Worm (Caenorhabditis elegans) whole organism, L1 larva: ENCODE data around the gene R04F11.2.

Source experiments
- C16A3.4 ChIP-seq: fragments of 150-350 bp; optimal IDR thresholded peaks from 2 replicates; lab custom pipeline; 2014; ENCODE audit warnings: missing biosample characterization, missing genetic modification characterization
- aha-1 ChIP-seq: fragments of 150-350 bp; optimal IDR thresholded peaks from 2 replicates; lab custom pipeline; 2014; ENCODE audit warnings: missing biosample characterization, missing genetic modification characterization
- aly-2 ChIP-seq: fragments of 150-350 bp; optimal IDR thresholded peaks from 2 replicates; lab custom pipeline; 2014; ENCODE audit warnings: missing biosample characterization, missing genetic modification characterization
- blmp-1 ChIP-seq: fragments of 150-350 bp; optimal IDR thresholded peaks from 2 replicates; lab custom pipeline; 2014; ENCODE audit warnings: missing biosample characterization, missing genetic modification characterization
- ceh-63 ChIP-seq: fragments of 200-800 bp; sonication (Bioruptor generic); optimal IDR thresholded peaks from 2 replicates; lab custom pipeline; 2018; ENCODE audit warnings: mild to moderate bottlenecking, missing genetic modification characterization, missing compliant biosample characterization
- ceh-8 ChIP-seq: fragments of 200-800 bp; sonication (Bioruptor generic); optimal IDR thresholded peaks from 2 replicates; lab custom pipeline; 2018; ENCODE audit warnings: mild to moderate bottlenecking, missing genetic modification characterization, moderate library complexity, missing compliant biosample characterization
- ceh-88 ChIP-seq: fragments of 200-800 bp; sonication (Bioruptor generic); IDR thresholded peaks from 2 replicates; pipeline ENCODE4 v1.3.6; 2022; ENCODE audit warnings: missing genetic modification characterization, missing compliant biosample characterization
- ceh-90 ChIP-seq: sonication (generic microtip); optimal IDR thresholded peaks from 2 replicates; lab custom pipeline; 2016; ENCODE audit warnings: missing genetic modification characterization, missing compliant biosample characterization
- ces-1 ChIP-seq: fragments of 150-350 bp; optimal IDR thresholded peaks from 2 replicates; lab custom pipeline; 2014; ENCODE audit warnings: missing biosample characterization, missing genetic modification reagents, missing genetic modification characterization
- efl-1 ChIP-seq, 4 experiments: fragments of 150-350 bp; optimal IDR thresholded peaks in 3 of 4; peaks in 1 of 4; 1 replicate in 1 of 4; 2 replicates in 3 of 4; lab custom pipeline; 2014; ENCODE audit warnings: missing biosample characterization in 2 of 4, missing genetic modification characterization in 2 of 4, missing genetic modification reagents in 2 of 4
- elt-2 ChIP-seq: sonication (generic microtip); optimal IDR thresholded peaks from 2 replicates; lab custom pipeline; 2016; ENCODE audit warnings: missing genetic modification characterization, mild to moderate bottlenecking, inconsistent platforms, missing compliant biosample characterization, missing genetic modification reagents
- elt-3 ChIP-seq, 6 experiments: fragments of 150-350 bp in 1 of 6; sonication (generic microtip); optimal IDR thresholded peaks; 2 replicates each; lab custom pipeline; 2017 to 2018; ENCODE audit warnings: missing biosample characterization in 6 of 6, missing genetic modification characterization in 6 of 6, inconsistent platforms in 1 of 6
- ets-5 ChIP-seq: fragments of 200-800 bp; sonication (Bioruptor generic); IDR thresholded peaks from 2 replicates; pipeline ENCODE4 v1.3.6; 2022; ENCODE audit warnings: missing genetic modification characterization, missing compliant biosample characterization
- fkh-8 ChIP-seq: sonication (generic microtip); optimal IDR thresholded peaks from 2 replicates; lab custom pipeline; 2016; ENCODE audit warnings: mild to moderate bottlenecking, missing genetic modification characterization, missing compliant biosample characterization
- hlh-17 ChIP-seq: fragments of 200-800 bp; sonication (Bioruptor generic); optimal IDR thresholded peaks from 2 replicates; lab custom pipeline; 2018; ENCODE audit warnings: missing genetic modification characterization, mild to moderate bottlenecking, missing compliant biosample characterization, moderate library complexity, borderline replicate concordance
- hlh-4 ChIP-seq: sonication (generic microtip); optimal IDR thresholded peaks from 2 replicates; lab custom pipeline; 2016; ENCODE audit warnings: mild to moderate bottlenecking, missing genetic modification characterization, missing compliant biosample characterization
- irx-1 ChIP-seq: sonication (generic microtip); optimal IDR thresholded peaks from 2 replicates; lab custom pipeline; 2016; ENCODE audit warnings: missing genetic modification characterization, missing compliant biosample characterization
- isw-1 ChIP-seq: fragments of 200-800 bp; sonication (Bioruptor generic); IDR thresholded peaks from 2 replicates; pipeline ENCODE4 v1.3.6; 2022; ENCODE audit warnings: missing genetic modification characterization, missing compliant biosample characterization
- jun-1 ChIP-seq: fragments of 150-350 bp; optimal IDR thresholded peaks from 2 replicates; lab custom pipeline; 2014; ENCODE audit warnings: missing biosample characterization, missing genetic modification reagents, missing genetic modification characterization
- lin-13 ChIP-seq: fragments of 150-350 bp; optimal IDR thresholded peaks from 2 replicates; lab custom pipeline; 2014; ENCODE audit warnings: missing biosample characterization, missing genetic modification reagents, missing genetic modification characterization
- lin-14 ChIP-seq: fragments of 200-800 bp; sonication (Bioruptor generic); optimal IDR thresholded peaks from 2 replicates; lab custom pipeline; 2018; ENCODE audit warnings: mild to moderate bottlenecking, missing genetic modification characterization, moderate library complexity, missing compliant biosample characterization
- lin-35 ChIP-seq, 2 experiments: fragments of 150-350 bp; optimal IDR thresholded peaks; 2 replicates each; lab custom pipeline; 2014; ENCODE audit warnings: missing biosample characterization in 2 of 2, missing genetic modification characterization in 2 of 2, missing genetic modification reagents in 2 of 2
- lin-39 ChIP-seq: fragments of 150-350 bp; optimal IDR thresholded peaks from 2 replicates; lab custom pipeline; 2014; ENCODE audit warnings: missing biosample characterization, missing genetic modification reagents, missing genetic modification characterization
- lsy-2 ChIP-seq, 2 experiments: fragments of 150-350 bp; optimal IDR thresholded peaks; 2 replicates each; lab custom pipeline; 2014; ENCODE audit warnings: missing biosample characterization in 2 of 2, missing genetic modification characterization in 2 of 2
- mdl-1 ChIP-seq, 2 experiments: fragments of 150-350 bp; optimal IDR thresholded peaks; 2 replicates each; lab custom pipeline; 2014 to 2017; ENCODE audit warnings: missing biosample characterization in 2 of 2, missing genetic modification characterization in 2 of 2, inconsistent platforms in 1 of 2
- nhr-12 ChIP-seq: sonication (generic microtip); optimal IDR thresholded peaks from 2 replicates; lab custom pipeline; 2017; ENCODE audit warnings: missing biosample characterization, missing genetic modification characterization
- nhr-19 ChIP-seq: fragments of 200-800 bp; sonication (Bioruptor generic); conservative IDR thresholded peaks from 2 replicates; pipeline ENCODE4 v1.3.6; 2022; ENCODE audit warnings: missing genetic modification characterization, missing compliant biosample characterization
- nhr-20 ChIP-seq: sonication (generic microtip); optimal IDR thresholded peaks from 2 replicates; lab custom pipeline; 2016; ENCODE audit warnings: mild to moderate bottlenecking, missing genetic modification characterization, missing compliant biosample characterization
- nhr-237 ChIP-seq: fragments of 150-350 bp; optimal IDR thresholded peaks from 2 replicates; lab custom pipeline; 2014; ENCODE audit warnings: missing biosample characterization, missing genetic modification characterization
- nhr-28 ChIP-seq: fragments of 150-350 bp; optimal IDR thresholded peaks from 2 replicates; lab custom pipeline; 2014; ENCODE audit warnings: missing biosample characterization, missing genetic modification characterization
- nhr-71 ChIP-seq: sonication (generic microtip); optimal IDR thresholded peaks from 2 replicates; lab custom pipeline; 2016; ENCODE audit warnings: mild to moderate bottlenecking, missing genetic modification characterization, moderate library complexity, missing compliant biosample characterization
- nhr-84 ChIP-seq: sonication (generic microtip); optimal IDR thresholded peaks from 2 replicates; lab custom pipeline; 2017; ENCODE audit warnings: missing biosample characterization, missing genetic modification characterization
- nhr-85 ChIP-seq: sonication (generic microtip); peaks from one replicate; lab custom pipeline; 2016; ENCODE audit warnings: missing genetic modification characterization, inconsistent platforms, missing compliant biosample characterization
- pax-3 ChIP-seq: fragments of 200-800 bp; sonication (Bioruptor generic); optimal IDR thresholded peaks from 2 replicates; lab custom pipeline; 2018; ENCODE audit warnings: mild to moderate bottlenecking, missing genetic modification characterization, moderate library complexity, missing compliant biosample characterization
- snu-23 ChIP-seq: sonication (generic microtip); optimal IDR thresholded peaks from 2 replicates; lab custom pipeline; 2016; ENCODE audit warnings: missing genetic modification characterization, missing compliant biosample characterization
- sup-37 ChIP-seq: fragments of 200-800 bp; sonication (Bioruptor generic); optimal IDR thresholded peaks from 2 replicates; lab custom pipeline; 2018; ENCODE audit warnings: mild to moderate bottlenecking, missing genetic modification characterization, missing compliant biosample characterization
- tbx-2 ChIP-seq: sonication (generic microtip); optimal IDR thresholded peaks from 2 replicates; lab custom pipeline; 2016; ENCODE audit warnings: missing genetic modification characterization, missing compliant biosample characterization
- tlp-1 ChIP-seq: fragments of 150-350 bp; optimal IDR thresholded peaks from 2 replicates; lab custom pipeline; 2014; ENCODE audit warnings: missing biosample characterization, missing genetic modification characterization
- unc-98 ChIP-seq: fragments of 200-800 bp; sonication (Bioruptor generic); IDR thresholded peaks from 2 replicates; pipeline ENCODE4 v1.3.6; 2022; ENCODE audit warnings: missing genetic modification characterization, missing compliant biosample characterization
- xbp-1 ChIP-seq: sonication (generic microtip); optimal IDR thresholded peaks from 2 replicates; lab custom pipeline; 2016; ENCODE audit warnings: missing genetic modification characterization, missing compliant biosample characterization
- zip-4 ChIP-seq: fragments of 200-800 bp; sonication (Bioruptor generic); optimal IDR thresholded peaks from 2 replicates; lab custom pipeline; 2018; ENCODE audit warnings: mild to moderate bottlenecking, missing genetic modification characterization, moderate library complexity, missing compliant biosample characterization
- ztf-11 ChIP-seq, 2 experiments: sonication (generic microtip); optimal IDR thresholded peaks; 2 replicates each; lab custom pipeline; 2016 to 2017; ENCODE audit warnings: missing genetic modification characterization in 2 of 2, missing biosample characterization in 1 of 2, missing compliant biosample characterization in 1 of 2

The R04F11.2 gene

ce11 chrV:12296794-12297193 lies 21.4 kb upstream of the R04F11.2 start (continued):
- TF ChIP-seq nhr-20 (tag; lab: Kevin White, UChicago) (peak; percentile 10), nhr-237 (tag; lab: Kevin White, UChicago) (no peak)
- TF ChIP-seq, all 84 proteins: peak for 7

- TF ChIP-seq nhr-84 (tag; lab: Kevin White, UChicago) (no peak), nhr-71 (tag; lab: Kevin White, UChicago) (no peak), nhr-237 (tag; lab: Kevin White, UChicago) (no peak), ceh-8 (GFP tag; lab: Kevin White, UChicago) (no peak), ets-5 (GFP tag; lab: Robert Waterston, UW) (no peak), ceh-90 (tag; lab: Kevin White, UChicago) (no peak), efl-1 (optimal IDR thresholded peaks at IDR 0.05; lab: Kevin White, UChicago) (no peak), efl-1 (GFP tag; optimal IDR thresholded peaks at IDR 0.05 in 1 of 2; lab: Kevin White, UChicago) (peak in 1 of 2 experiments; percentile 54), nhr-28 (tag; lab: Kevin White, UChicago) (no peak), sup-37 (no peak), blmp-1 (peak; percentile 43), elt-2 (peak; percentile 27), lin-13 (GFP tag; lab: Kevin White, UChicago) (no peak), jun-1 (tag; lab: Kevin White, UChicago) (no peak), mdl-1 (tag; optimal IDR thresholded peaks at IDR 0.05; lab: Kevin White, UChicago) (no peak), C16A3.4 (tag; lab: Kevin White, UChicago) (no peak)
Observed at ce11 chrV:12298184-12298583, 20.0 kb upstream of the R04F11.2 start.

ce11 chrV:12299244-12299766 lies 18.9 kb upstream of the R04F11.2 start:
- TF ChIP-seq nhr-20 (tag; lab: Kevin White, UChicago): peak; percentile 46
- peak; percentile 35 for TF ChIP-seq lin-14
- no peak for TF ChIP-seq tbx-2 (tag; lab: Kevin White, UChicago)
- peak; percentile 90 for TF ChIP-seq nhr-85 (tag; lab: Kevin White, UChicago)
- 0 out of 2 replicates have a peak, but pooled peaks have one; percentile 7 for TF ChIP-seq nhr-19 (GFP tag; lab: Robert Waterston, UW)
- TF ChIP-seq xbp-1 (tag; lab: Kevin White, UChicago): no peak
- peak; percentile 15 for TF ChIP-seq nhr-71 (tag; lab: Kevin White, UChicago)
- no peak for TF ChIP-seq ets-5 (GFP tag; lab: Robert Waterston, UW)
- peak; percentile 53 for TF ChIP-seq blmp-1
- TF ChIP-seq isw-1: no peak
- no peak for TF ChIP-seq tlp-1 (tag; lab: Kevin White, UChicago)
- TF ChIP-seq hlh-17 (GFP tag; lab: Kevin White, UChicago): no peak
- TF ChIP-seq elt-3 (tag; optimal IDR thresholded peaks at IDR 0.05; lab: Kevin White, UChicago): peak in 2 of 6 experiments; percentile 6 to 23
- TF ChIP-seq efl-1 (optimal IDR thresholded peaks at IDR 0.05; lab: Kevin White, UChicago): no peak
- peak in 1 of 2 experiments; percentile 36 for TF ChIP-seq efl-1 (GFP tag; optimal IDR thresholded peaks at IDR 0.05 in 1 of 2; lab: Kevin White, UChicago)
- TF ChIP-seq lin-35 (GFP tag; optimal IDR thresholded peaks at IDR 0.05; lab: Kevin White, UChicago): no peak

- peak; percentile 58 to 72 for TF ChIP-seq efl-1 (optimal IDR thresholded peaks at IDR 0.05; lab: Kevin White, UChicago)
- TF ChIP-seq efl-1 (GFP tag; optimal IDR thresholded peaks at IDR 0.05 in 1 of 2; lab: Kevin White, UChicago): peak; percentile 3 to 91
- TF ChIP-seq nhr-71 (tag; lab: Kevin White, UChicago): peak; percentile 81
- TF ChIP-seq ztf-11 (tag; optimal IDR thresholded peaks at IDR 0.05; lab: Kevin White, UChicago): no peak
- TF ChIP-seq lin-39: no peak
- TF ChIP-seq ceh-8 (GFP tag; lab: Kevin White, UChicago): no peak
- TF ChIP-seq lin-35 (GFP tag; optimal IDR thresholded peaks at IDR 0.05; lab: Kevin White, UChicago): peak; percentile 16 to 85
- TF ChIP-seq unc-98 (GFP tag; lab: Robert Waterston, UW): no peak
- TF ChIP-seq ets-5 (GFP tag; lab: Robert Waterston, UW): no peak
- TF ChIP-seq aha-1 (tag; lab: Kevin White, UChicago): no peak
- TF ChIP-seq snu-23 (GFP tag; lab: Kevin White, UChicago): peak; percentile 76
- no peak for TF ChIP-seq zip-4 (GFP tag; lab: Kevin White, UChicago)
- no peak for TF ChIP-seq ceh-88 (GFP tag; lab: Robert Waterston, UW)
- TF ChIP-seq lsy-2 (tag; optimal IDR thresholded peaks at IDR 0.05; lab: Kevin White, UChicago): peak; percentile 56 to 85
- no peak for TF ChIP-seq pax-3 (tag; lab: Kevin White, UChicago)
- TF ChIP-seq tlp-1 (tag; lab: Kevin White, UChicago): no peak
- TF ChIP-seq ceh-90 (tag; lab: Kevin White, UChicago): no peak
- no peak for TF ChIP-seq ces-1
- TF ChIP-seq nhr-19 (GFP tag; lab: Robert Waterston, UW): peak; percentile 63
- peak; percentile 49 for TF ChIP-seq irx-1
- peak; percentile 18 for TF ChIP-seq xbp-1 (tag; lab: Kevin White, UChicago)
- TF ChIP-seq nhr-12 (tag; lab: Kevin White, UChicago): no peak
- TF ChIP-seq hlh-4 (tag; lab: Kevin White, UChicago): no peak
- no peak for TF ChIP-seq ceh-63 (GFP tag; lab: Kevin White, UChicago)
- no peak for TF ChIP-seq aly-2 (tag; lab: Kevin White, UChicago)
- TF ChIP-seq hlh-17 (GFP tag; lab: Kevin White, UChicago): no peak
- peak; percentile 77 for TF ChIP-seq jun-1 (tag; lab: Kevin White, UChicago)
- TF ChIP-seq nhr-237 (tag; lab: Kevin White, UChicago): no peak
- no peak for TF ChIP-seq fkh-8 (tag; lab: Kevin White, UChicago)
- TF ChIP-seq C16A3.4 (tag; lab: Kevin White, UChicago): peak; percentile 76
Observed at ce11 chrV:12300166-12300565, 18.0 kb upstream of the R04F11.2 start.
